Worm (Caenorhabditis elegans): ENCODE data around the gene mutd-1.
A peak's percentile ranks its signal among the peaks of the same experiment; 100 is the strongest.

Gene mutd-1

ce11 chrIV:7103211-7103679 lies 30.6 kb downstream of the mutd-1 start, which contains the start of the genes rde-8 and ZC477.3 (continued):
- no peak for TF ChIP-seq cebp-1 (GFP tag; IDR thresholded peaks at IDR 0.05)
- TF ChIP-seq cebp-1 (tag; optimal IDR thresholded peaks at IDR 0.05), result no peak
- TF ChIP-seq F37B4.10 (GFP tag; IDR thresholded peaks at IDR 0.05), result no peak
- 0 out of 2 replicates have a peak, but pooled peaks have one; percentile 36 for TF ChIP-seq pbrm-1 (GFP tag; IDR thresholded peaks at IDR 0.05)
- TF ChIP-seq sdz-38 (tag; optimal IDR thresholded peaks at IDR 0.05), result no peak
- TF ChIP-seq F10E7.11 (tag; optimal IDR thresholded peaks at IDR 0.05), result no peak
- TF ChIP-seq unc-62 (GFP tag; optimal IDR thresholded peaks at IDR 0.05), result no peak
- peak; percentile 36; the same call in 1 of the 2 replicates for TF ChIP-seq hmg-1.2 (GFP tag; IDR thresholded peaks at IDR 0.05)
- TF ChIP-seq sptf-2 (GFP tag; optimal IDR thresholded peaks at IDR 0.05), result no peak
- TF ChIP-seq Y67H2A.10 (GFP tag; conservative IDR thresholded peaks at IDR 0.05), result no peak
- no peak for TF ChIP-seq ztf-25 (GFP tag; IDR thresholded peaks at IDR 0.05)
- TF ChIP-seq madf-8 (GFP tag; conservative IDR thresholded peaks at IDR 0.05), result no peak
- 0 out of 2 replicates have a peak, but pooled peaks have one; percentile 29 for TF ChIP-seq nfyb-1 (GFP tag; IDR thresholded peaks at IDR 0.05)
- no peak for TF ChIP-seq F49E8.2 (tag; optimal IDR thresholded peaks at IDR 0.05; ENCODE audit: insufficient read depth)
- TF ChIP-seq nfya-1 (tag; optimal IDR thresholded peaks at IDR 0.05; ENCODE audit: borderline replicate concordance, insufficient read depth), result no peak
- peak; percentile 95 for TF ChIP-seq ztf-18 (tag; optimal IDR thresholded peaks at IDR 0.05)
- TF ChIP-seq F39B2.1 (GFP tag; IDR thresholded peaks at IDR 0.05), result no peak
- no peak for TF ChIP-seq aptf-3 (GFP tag; IDR thresholded peaks at IDR 0.05)
- no peak for TF ChIP-seq hmg-20 (GFP tag; IDR thresholded peaks at IDR 0.05)
- no peak for TF ChIP-seq ztf-26 (tag; optimal IDR thresholded peaks at IDR 0.05)
- no peak for TF ChIP-seq atf-7 (tag; optimal IDR thresholded peaks at IDR 0.05)
- TF ChIP-seq T26A5.8 (tag; optimal IDR thresholded peaks at IDR 0.05), result no peak
- TF ChIP-seq ceh-40 (GFP tag; IDR thresholded peaks at IDR 0.05), result no peak
- no peak for TF ChIP-seq egrh-3 (GFP tag; IDR thresholded peaks at IDR 0.05)
- no peak for TF ChIP-seq rec-8 (tag; optimal IDR thresholded peaks at IDR 0.05)
- no peak for TF ChIP-seq F23B12.7 (tag; optimal IDR thresholded peaks at IDR 0.05; ENCODE audit: insufficient read depth)
- no peak for TF ChIP-seq B0261.1 (tag; optimal IDR thresholded peaks at IDR 0.05)
- TF ChIP-seq F33H1.4 (GFP tag; IDR thresholded peaks at IDR 0.05), result peak; percentile 65
- TF ChIP-seq Y56A3A.18 (GFP tag; IDR thresholded peaks at IDR 0.05), result no peak
- no peak for TF ChIP-seq mel-28 (tag; optimal IDR thresholded peaks at IDR 0.05; ENCODE audit: borderline replicate concordance)
- TF ChIP-seq dpff-1 (tag; optimal IDR thresholded peaks at IDR 0.05), result no peak
- TF ChIP-seq ets-4 (GFP tag; optimal IDR thresholded peaks at IDR 0.05), result no peak
- TF ChIP-seq fkh-3 (tag; optimal IDR thresholded peaks at IDR 0.05), result no peak
- no peak for TF ChIP-seq akir-1 (GFP tag; optimal IDR thresholded peaks at IDR 0.05)
- no peak for TF ChIP-seq egl-18 (GFP tag; IDR thresholded peaks at IDR 0.05)
- no peak for TF ChIP-seq lag-1 (GFP tag; IDR thresholded peaks at IDR 0.05)
- no peak for TF ChIP-seq ama-1 (optimal IDR thresholded peaks at IDR 0.05)
- no peak for TF ChIP-seq ama-1 (GFP tag; optimal IDR thresholded peaks at IDR 0.05)
- no peak for TF ChIP-seq ceh-79 (tag; optimal IDR thresholded peaks at IDR 0.05)
- TF ChIP-seq let-607 (tag; optimal IDR thresholded peaks at IDR 0.05), result no peak
- no peak for TF ChIP-seq die-1 (tag; optimal IDR thresholded peaks at IDR 0.05)
- no peak for TF ChIP-seq C17E4.6 (GFP tag; IDR thresholded peaks at IDR 0.05)
- TF ChIP-seq bed-1 (GFP tag; IDR thresholded peaks at IDR 0.05), result no peak
- TF ChIP-seq Y53G8AR.9 (GFP tag; conservative IDR thresholded peaks at IDR 0.05), result 0 out of 2 replicates have a peak, but pooled peaks have one; percentile 30
- TF ChIP-seq F57C9.4 (tag; optimal IDR thresholded peaks at IDR 0.05), result no peak
- no peak for TF ChIP-seq ztf-28 (GFP tag; IDR thresholded peaks at IDR 0.05)
- no peak for TF ChIP-seq F55B11.4 (tag; optimal IDR thresholded peaks at IDR 0.05; ENCODE audit: borderline replicate concordance, insufficient read depth)
- no peak for TF ChIP-seq ceh-58 (GFP tag; IDR thresholded peaks at IDR 0.05)
- peak; percentile 76 for TF ChIP-seq lin-40 (tag; optimal IDR thresholded peaks at IDR 0.05)
